Fruit fly (Drosophila melanogaster) whole organism, wandering third instar larva: Measurements from ENCODE around the gene CG34148.

Experiments
- CG9705 ChIP-seq: fragments of 200-800 bp; sonication (Bioruptor generic); optimal IDR thresholded peaks from 2 replicates; lab custom pipeline; 2018; ENCODE audit warnings: missing biosample characterization, mild to moderate bottlenecking, missing genetic modification characterization
- Dfd ChIP-seq: fragments of >200 bp; optimal IDR thresholded peaks from 2 replicates; lab custom pipeline; 2017; ENCODE audit warnings: missing biosample characterization, missing genetic modification characterization
- Hr78 ChIP-seq: fragments of >200 bp; optimal IDR thresholded peaks from 2 replicates; lab custom pipeline; 2017; ENCODE audit warnings: missing biosample characterization, missing genetic modification characterization
- OdsH ChIP-seq: fragments of 200-800 bp; sonication (Bioruptor generic); optimal IDR thresholded peaks from 2 replicates; lab custom pipeline; 2016; ENCODE audit warnings: missing biosample characterization, mild to moderate bottlenecking, missing genetic modification characterization
- Rel ChIP-seq, 2 experiments: fragments of 200-800 bp; sonication (Bioruptor generic) in 1 of 2; optimal IDR thresholded peaks; 2 replicates in 1 of 2; 3 replicates in 1 of 2; lab custom pipeline; 2016 to 2019; ENCODE audit warnings: mild to moderate bottlenecking in 2 of 2, missing biosample characterization in 2 of 2, missing genetic modification characterization in 2 of 2, moderate library complexity in 1 of 2
- Sp1 ChIP-seq: fragments of 200-800 bp; sonication (Bioruptor generic); optimal IDR thresholded peaks from 3 replicates; lab custom pipeline; 2019; ENCODE audit warnings: missing biosample characterization, mild to moderate bottlenecking, missing genetic modification characterization, moderate library complexity
- br ChIP-seq: fragments of 200-800 bp; sonication (Bioruptor generic); optimal IDR thresholded peaks from 2 replicates; lab custom pipeline; 2016; ENCODE audit warnings: missing biosample characterization, missing genetic modification characterization
- brk ChIP-seq: fragments of 200-800 bp; sonication (Bioruptor generic); optimal IDR thresholded peaks from 2 replicates; lab custom pipeline; 2016; ENCODE audit warnings: missing biosample characterization, mild to moderate bottlenecking, missing genetic modification characterization
- fru ChIP-seq: fragments of 200-800 bp; sonication (Bioruptor generic); optimal IDR thresholded peaks from 3 replicates; lab custom pipeline; 2016; ENCODE audit warnings: missing biosample characterization, mild to moderate bottlenecking, missing genetic modification characterization
- lola ChIP-seq: fragments of >200 bp; optimal IDR thresholded peaks from 2 replicates; lab custom pipeline; 2017; ENCODE audit warnings: missing biosample characterization, missing genetic modification characterization
- rgr ChIP-seq: fragments of 200-800 bp; sonication (Bioruptor generic); optimal IDR thresholded peaks from 3 replicates; lab custom pipeline; 2016; ENCODE audit warnings: missing biosample characterization, mild to moderate bottlenecking, missing genetic modification characterization
- sv ChIP-seq: fragments of 200-800 bp; sonication (Bioruptor generic); optimal IDR thresholded peaks from 3 replicates; lab custom pipeline; 2016; ENCODE audit warnings: missing biosample characterization, missing genetic modification characterization

dm6 chr3R:21911516-21911915, 33.0 kb upstream of the CG34148 start, which contains the start of gene Qsox3:
- no peak for TF ChIP-seq br (GFP tag; lab: Kevin White, UChicago)
- TF ChIP-seq rgr (GFP tag; lab: Kevin White, UChicago) = no peak
- no peak for TF ChIP-seq Dfd (GFP tag; lab: Kevin White, UChicago)
- no peak for TF ChIP-seq CG9705
- no peak for TF ChIP-seq OdsH (GFP tag; lab: Kevin White, UChicago)
- TF ChIP-seq sv (GFP tag; lab: Kevin White, UChicago) = no peak
- TF ChIP-seq Sp1 (GFP tag; lab: Kevin White, UChicago) = no peak
- no peak for TF ChIP-seq Rel (GFP tag; optimal IDR thresholded peaks at IDR 0.05; lab: Kevin White, UChicago)
- no peak for TF ChIP-seq Rel (tag; optimal IDR thresholded peaks at IDR 0.05; lab: Kevin White, UChicago)
- no peak for TF ChIP-seq fru (GFP tag; lab: Kevin White, UChicago)
- no peak for TF ChIP-seq lola (GFP tag; lab: Kevin White, UChicago)
- no peak for TF ChIP-seq brk (GFP tag; lab: Kevin White, UChicago)
- TF ChIP-seq Hr78 (GFP tag; lab: Kevin White, UChicago) = no peak
